Fruit fly (Drosophila melanogaster) whole organism: ENCODE data around the gene Ddrgk1.

Experiments used
- Dll ChIP-seq: fragments of >200 bp; optimal IDR thresholded peaks from 2 replicates; lab custom pipeline; 2017
- psq ChIP-seq: fragments of >200 bp; optimal IDR thresholded peaks from 2 replicates; lab custom pipeline; 2017

DNA sequence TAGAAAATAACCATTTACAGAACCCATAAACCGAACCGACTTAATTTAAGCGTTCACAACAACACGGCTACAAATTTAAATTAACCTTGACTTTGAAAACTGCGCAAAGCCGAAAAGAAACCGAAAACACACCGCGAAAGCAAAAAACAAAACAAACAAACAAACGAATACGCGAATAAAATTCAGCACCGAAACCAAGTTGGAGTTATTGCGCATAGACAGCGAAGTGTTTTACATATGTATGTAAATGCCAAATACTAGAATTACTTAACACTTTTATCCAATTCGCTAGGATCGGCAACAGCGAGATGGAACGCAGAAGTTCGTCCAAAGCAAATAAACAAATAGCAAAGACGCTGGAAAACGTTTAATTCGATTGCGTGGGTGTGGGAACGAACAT, 29.2 kb upstream of the Ddrgk1 start:
- no peak for TF ChIP-seq psq (lab: Kevin White, UChicago)
- no peak for TF ChIP-seq Dll (lab: Kevin White, UChicago)
